Worm (Caenorhabditis elegans): ENCODE results near the gene Y54G9A.7.

- TF ChIP-seq egl-27 (tag; optimal IDR thresholded peaks at IDR 0.05) (no peak), nhr-25 (tag; optimal IDR thresholded peaks at IDR 0.05) (no peak), sea-2 (GFP tag; optimal IDR thresholded peaks at IDR 0.05) (no peak)
Observed at ce11 chrII:13758108-13758507, 32.5 kb upstream of the Y54G9A.7 start, which contains the start of gene arrd-13.
